Fruit fly (Drosophila melanogaster) whole organism, prepupa: ENCODE results near the gene CYLD.

Source experiments
- Blimp-1 ChIP-seq: fragments of 200-800 bp; sonication (Bioruptor generic); optimal IDR thresholded peaks from 3 replicates; lab custom pipeline; 2017; ENCODE audit warnings: missing biosample characterization, missing genetic modification characterization, mild to moderate bottlenecking, moderate library complexity, missing genetic modification reagents
- CG10669 ChIP-seq: fragments of 200-800 bp; sonication (Bioruptor generic); optimal IDR thresholded peaks from 3 replicates; lab custom pipeline; 2018; ENCODE audit warnings: missing biosample characterization, mild to moderate bottlenecking, missing genetic modification characterization, moderate library complexity
- CG11294 ChIP-seq: fragments of 200-800 bp; sonication (Bioruptor generic); IDR thresholded peaks from 2 replicates; pipeline ENCODE4 v1.3.6; 2022; ENCODE audit warnings: missing biosample characterization, missing genetic modification characterization
- CG11902 ChIP-seq: fragments of 200-800 bp; sonication (Bioruptor generic); optimal IDR thresholded peaks from 3 replicates; lab custom pipeline; 2016; ENCODE audit warnings: missing biosample characterization, missing genetic modification characterization
- CG15336 ChIP-seq: fragments of 200-800 bp; sonication (Bioruptor generic); IDR thresholded peaks from 2 replicates; pipeline ENCODE4 v1.3.6; 2022; ENCODE audit warnings: missing biosample characterization, missing genetic modification characterization
- CG1621 ChIP-seq: fragments of 200-800 bp; sonication (Bioruptor generic); optimal IDR thresholded peaks from 3 replicates; lab custom pipeline; 2018; ENCODE audit warnings: missing biosample characterization, mild to moderate bottlenecking, missing genetic modification characterization
- CG16779 ChIP-seq: fragments of 200-800 bp; sonication (Bioruptor generic); optimal IDR thresholded peaks from 3 replicates; lab custom pipeline; 2017; ENCODE audit warnings: missing biosample characterization, mild to moderate bottlenecking, missing genetic modification characterization
- CG3032 ChIP-seq: fragments of 200-800 bp; optimal IDR thresholded peaks from 2 replicates; lab custom pipeline; 2019; ENCODE audit warnings: missing biosample characterization, mild to moderate bottlenecking, missing genetic modification characterization, moderate library complexity
- CG31627 ChIP-seq: fragments of 200-800 bp; sonication (Bioruptor generic); optimal IDR thresholded peaks from 3 replicates; lab custom pipeline; 2016; ENCODE audit warnings: missing biosample characterization, missing genetic modification characterization
- CG32006 ChIP-seq: fragments of 200-800 bp; sonication (Bioruptor generic); optimal IDR thresholded peaks from 3 replicates; lab custom pipeline; 2017; ENCODE audit warnings: missing biosample characterization, mild to moderate bottlenecking, missing genetic modification characterization
- CG6163 ChIP-seq: fragments of 200-800 bp; sonication (Bioruptor generic); IDR thresholded peaks from 3 replicates; pipeline ENCODE4 v1.3.6; 2022; ENCODE audit warnings: missing biosample characterization, missing genetic modification characterization
- CG6792 ChIP-seq: fragments of 200-800 bp; sonication (Bioruptor generic); optimal IDR thresholded peaks from 3 replicates; lab custom pipeline; 2016; ENCODE audit warnings: missing biosample characterization, missing genetic modification characterization
- CG6808 ChIP-seq: fragments of 200-800 bp; sonication (Bioruptor generic); optimal IDR thresholded peaks from 3 replicates; lab custom pipeline; 2017; ENCODE audit warnings: missing biosample characterization, missing genetic modification characterization, mild to moderate bottlenecking, moderate library complexity, missing genetic modification reagents
- CG6854 ChIP-seq: fragments of 200-800 bp; sonication (Bioruptor generic); optimal IDR thresholded peaks from 2 replicates; lab custom pipeline; 2017; ENCODE audit warnings: missing biosample characterization, mild to moderate bottlenecking, missing genetic modification characterization
- CG8119 ChIP-seq: fragments of 200-800 bp; sonication (Bioruptor generic); IDR thresholded peaks from 3 replicates; pipeline ENCODE4 v1.3.6; 2022; ENCODE audit warnings: missing biosample characterization, missing genetic modification characterization
- CG9139 ChIP-seq: fragments of 200-800 bp; sonication (Bioruptor generic); optimal IDR thresholded peaks from 3 replicates; lab custom pipeline; 2017; ENCODE audit warnings: missing biosample characterization, mild to moderate bottlenecking, missing genetic modification characterization
- Eip78C ChIP-seq: fragments of 200-800 bp; sonication (Bioruptor generic); peaks from one replicate; lab custom pipeline; 2016; ENCODE audit warnings: missing biosample characterization, missing genetic modification characterization
- Ets21C ChIP-seq: fragments of 200-800 bp; sonication (Bioruptor generic); optimal IDR thresholded peaks from 3 replicates; lab custom pipeline; 2016; ENCODE audit warnings: missing biosample characterization, missing genetic modification characterization
- Hr39 ChIP-seq: fragments of 200-800 bp; sonication (Bioruptor generic); optimal IDR thresholded peaks from 2 replicates; lab custom pipeline; 2016; ENCODE audit warnings: missing biosample characterization, missing genetic modification characterization
- Lpt ChIP-seq: fragments of 200-800 bp; sonication (Bioruptor generic); optimal IDR thresholded peaks from 3 replicates; lab custom pipeline; 2016; ENCODE audit warnings: missing biosample characterization, missing genetic modification characterization
- OdsH ChIP-seq: fragments of 200-800 bp; sonication (Bioruptor generic); optimal IDR thresholded peaks from 3 replicates; lab custom pipeline; 2016; ENCODE audit warnings: missing biosample characterization, missing genetic modification characterization
- Sox14 ChIP-seq: fragments of 200-800 bp; sonication (Bioruptor generic); optimal IDR thresholded peaks from 3 replicates; lab custom pipeline; 2016; ENCODE audit warnings: missing biosample characterization, missing genetic modification characterization
- Sox15 ChIP-seq: fragments of 200-800 bp; sonication (Bioruptor generic); optimal IDR thresholded peaks from 3 replicates; lab custom pipeline; 2016; ENCODE audit warnings: missing biosample characterization, missing genetic modification characterization
- achi ChIP-seq: fragments of 200-800 bp; sonication (Bioruptor generic); optimal IDR thresholded peaks from 3 replicates; lab custom pipeline; 2016; ENCODE audit warnings: missing biosample characterization, missing genetic modification characterization
- acj6 ChIP-seq: fragments of 200-800 bp; sonication (Bioruptor generic); optimal IDR thresholded peaks from 3 replicates; lab custom pipeline; 2016; ENCODE audit warnings: missing biosample characterization, missing genetic modification characterization
- cyc ChIP-seq: fragments of 200-800 bp; sonication (Bioruptor generic); optimal IDR thresholded peaks from 3 replicates; lab custom pipeline; 2016; ENCODE audit warnings: missing biosample characterization, missing genetic modification characterization
- eg ChIP-seq: fragments of 200-800 bp; sonication (Bioruptor generic); IDR thresholded peaks from 3 replicates; pipeline ENCODE4 v1.3.6; 2022; ENCODE audit warnings: missing biosample characterization, missing genetic modification characterization
- esn ChIP-seq: fragments of 200-800 bp; sonication (Bioruptor generic); optimal IDR thresholded peaks from 2 replicates; lab custom pipeline; 2016; ENCODE audit warnings: missing biosample characterization, mild to moderate bottlenecking, missing genetic modification characterization, moderate library complexity
- fd59A ChIP-seq: fragments of 200-800 bp; sonication (Bioruptor generic); optimal IDR thresholded peaks from 2 replicates; lab custom pipeline; 2017; ENCODE audit warnings: missing biosample characterization, mild to moderate bottlenecking, missing genetic modification characterization, missing genetic modification reagents
- fd85E ChIP-seq: fragments of 200-800 bp; sonication (Bioruptor generic); optimal IDR thresholded peaks from 3 replicates; lab custom pipeline; 2016; ENCODE audit warnings: missing biosample characterization, missing genetic modification characterization
- fkh ChIP-seq: fragments of 200-800 bp; sonication (Bioruptor generic); optimal IDR thresholded peaks from 3 replicates; lab custom pipeline; 2017; ENCODE audit warnings: missing biosample characterization, mild to moderate bottlenecking, missing genetic modification characterization, moderate library complexity
- lz ChIP-seq: fragments of 200-800 bp; sonication (Bioruptor generic); optimal IDR thresholded peaks from 3 replicates; lab custom pipeline; 2016; ENCODE audit warnings: missing biosample characterization, missing genetic modification characterization
- net ChIP-seq: fragments of 200-800 bp; sonication (Bioruptor generic); optimal IDR thresholded peaks from 3 replicates; lab custom pipeline; 2016; ENCODE audit warnings: missing biosample characterization, missing genetic modification characterization
- ss ChIP-seq, 2 experiments: fragments of 200-800 bp; sonication (Bioruptor generic); optimal IDR thresholded peaks; 2 replicates in 1 of 2; 3 replicates in 1 of 2; lab custom pipeline; 2017 to 2018; ENCODE audit warnings: mild to moderate bottlenecking in 2 of 2, missing biosample characterization in 2 of 2, missing genetic modification characterization in 2 of 2, moderate library complexity in 1 of 2
- svp ChIP-seq: fragments of 200-800 bp; sonication (Bioruptor generic); peaks from one replicate; lab custom pipeline; 2016; ENCODE audit warnings: missing biosample characterization, missing genetic modification characterization
- topi ChIP-seq: fragments of 200-800 bp; sonication (Bioruptor generic); optimal IDR thresholded peaks from 3 replicates; lab custom pipeline; 2016; ENCODE audit warnings: missing biosample characterization, missing genetic modification characterization

Gene CYLD

DNA sequence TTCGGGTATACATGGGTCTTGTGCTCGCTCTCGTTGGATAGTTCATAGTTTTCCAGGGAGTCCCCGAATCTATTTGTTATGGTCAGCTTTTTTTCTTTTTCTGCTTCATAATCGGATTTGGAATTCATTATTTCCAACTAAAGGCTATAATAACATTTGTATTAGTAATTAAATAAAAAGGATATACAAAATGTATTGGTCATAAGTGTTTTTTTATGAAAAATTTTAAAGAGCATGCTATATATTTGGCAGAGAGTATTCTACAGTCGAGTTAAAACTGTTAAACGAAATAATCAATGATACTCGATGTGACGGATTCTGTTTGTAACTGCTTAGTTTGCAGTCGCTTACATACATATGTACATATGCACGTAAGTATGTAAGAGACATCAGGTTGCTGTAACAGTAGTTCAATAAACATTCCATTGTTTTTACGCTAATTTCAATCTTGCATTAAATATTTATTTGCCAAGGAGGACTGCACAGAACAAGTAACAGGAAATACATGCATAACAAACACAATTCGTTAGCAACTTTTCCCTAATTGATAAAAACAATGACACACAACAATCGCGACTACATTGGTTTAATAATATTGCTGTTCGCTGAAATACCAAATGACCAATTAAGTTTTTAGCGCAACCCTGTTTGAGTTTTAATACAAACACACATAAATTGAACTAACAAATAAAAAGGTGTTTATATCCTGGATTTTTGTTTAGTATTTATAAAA lies 404 bp downstream of the CYLD start (continued):
- TF ChIP-seq OdsH (GFP tag; lab: Kevin White, UChicago), result peak; percentile 17
- no peak for TF ChIP-seq CG3032 (tag; lab: Kevin White, UChicago)
- no peak for TF ChIP-seq CG32006 (GFP tag; lab: Kevin White, UChicago)
- no peak for TF ChIP-seq net (GFP tag; lab: Kevin White, UChicago)
- no peak for TF ChIP-seq Sox14 (GFP tag; lab: Kevin White, UChicago)
- TF ChIP-seq lz (GFP tag; lab: Kevin White, UChicago), result peak; percentile 4
- TF ChIP-seq esn, result peak; percentile 19
- TF ChIP-seq fd59A (GFP tag; lab: Kevin White, UChicago), result no peak
- TF ChIP-seq CG6163 (GFP tag; lab: Robert Waterston, UW), result no peak
- no peak for TF ChIP-seq CG11902 (GFP tag; lab: Kevin White, UChicago)
- TF ChIP-seq eg (GFP tag; lab: Robert Waterston, UW), result no peak
- TF ChIP-seq CG1621, result no peak

DNA sequence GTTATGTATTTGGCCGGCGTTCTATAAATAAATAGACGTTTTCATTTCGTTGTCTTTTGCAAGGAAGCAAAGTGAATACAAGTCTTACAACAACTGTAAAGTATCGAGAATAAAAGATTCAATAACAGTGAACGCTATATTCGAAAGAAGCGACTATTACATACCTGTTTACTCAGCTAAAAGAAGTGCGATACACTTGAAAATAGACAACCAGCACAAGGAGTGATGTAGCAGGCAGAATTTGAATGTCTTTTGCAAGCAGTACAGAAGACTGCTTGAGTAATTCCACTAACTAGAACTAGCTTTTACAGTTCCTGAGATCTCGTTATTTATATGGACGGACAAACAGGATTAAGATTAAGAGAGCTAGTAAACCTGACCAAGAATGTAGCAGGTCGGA lies 1.3 kb downstream of the CYLD start:
- TF ChIP-seq fkh (GFP tag; lab: Kevin White, UChicago) (peak; percentile 91), CG10669 (no peak)

DNA sequence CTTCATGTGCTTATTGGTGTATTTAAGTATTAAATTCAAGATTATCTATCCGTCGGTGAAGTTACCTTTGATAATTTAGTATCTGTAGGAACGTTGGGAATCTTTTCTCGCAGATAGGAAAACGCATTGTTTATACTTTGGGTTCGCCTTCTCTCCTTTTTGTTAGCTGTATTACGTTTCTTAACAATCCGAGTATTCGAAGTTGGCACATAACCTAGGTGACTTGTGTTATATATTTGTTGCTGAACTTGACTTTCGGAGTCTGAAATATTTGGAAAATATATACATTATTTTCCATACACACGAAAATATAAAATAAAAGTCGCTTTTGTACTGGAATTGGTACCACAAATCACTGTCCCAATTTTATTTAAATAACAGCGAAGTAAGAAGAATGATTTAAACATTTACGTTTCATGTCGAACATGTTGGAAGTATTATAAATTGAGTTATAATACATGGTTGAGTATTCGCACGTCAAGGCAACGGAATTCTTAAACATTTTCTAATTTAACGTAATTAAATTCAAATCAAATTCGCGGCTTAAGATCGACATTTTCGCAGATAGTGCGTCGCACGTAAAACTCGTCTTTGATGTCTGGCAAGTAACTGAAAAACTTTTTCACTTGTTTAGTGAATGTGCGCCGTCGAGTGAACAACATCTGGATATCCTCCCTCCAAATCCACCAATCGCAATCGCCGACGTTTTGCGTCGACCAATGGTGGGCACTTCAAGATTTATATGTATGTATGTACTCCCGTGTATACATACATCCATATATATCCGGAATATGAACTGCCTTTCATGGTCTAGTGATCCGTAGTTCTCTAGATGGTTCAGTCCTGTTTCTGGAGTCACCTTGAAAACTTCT lies 4.6 kb downstream of the CYLD start, which contains the start of gene Hand:
Gene Hand, minus strand, starts transcription at position 588 of the 872 bp plus-strand sequence.
- TF ChIP-seq CG16779, result no peak
- TF ChIP-seq CG9139 (GFP tag; lab: Kevin White, UChicago), result no peak
- TF ChIP-seq Eip78C (GFP tag; lab: Kevin White, UChicago), result peak; percentile 26
- no peak for TF ChIP-seq fkh (GFP tag; lab: Kevin White, UChicago)

DNA sequence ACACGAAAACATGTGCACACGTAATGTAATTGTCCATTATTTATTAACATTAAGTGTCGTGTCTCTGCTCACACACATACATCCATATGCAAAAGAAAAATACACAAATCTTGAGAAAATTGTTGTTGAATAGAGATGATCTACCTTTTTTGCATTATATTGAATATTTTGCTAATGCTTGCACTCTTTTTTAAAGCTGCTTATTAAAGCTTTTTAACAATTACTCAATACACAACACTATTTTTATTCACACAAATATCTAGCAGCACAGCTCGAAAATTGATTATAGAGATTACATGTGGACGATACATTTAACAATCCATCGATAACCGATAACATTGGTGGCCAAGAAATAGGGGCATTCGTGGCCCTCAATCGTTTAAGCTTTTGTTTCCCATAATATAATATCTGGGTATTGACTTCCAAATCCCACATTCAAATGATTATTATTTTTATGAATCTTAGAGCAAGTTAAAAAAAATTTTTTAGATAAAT lies 7.5 kb downstream of the CYLD start, which contains the start of gene Ufd4:
Gene Ufd4, minus strand, starts transcription at position 300 of the 495 bp plus-strand sequence.
- peak; percentile 68; the same call in 1 of the 2 replicates for TF ChIP-seq CG15336 (GFP tag; lab: Robert Waterston, UW)
- TF ChIP-seq CG3032 (tag; lab: Kevin White, UChicago), result peak; percentile 67
- peak; percentile 29 for TF ChIP-seq CG6792 (GFP tag; lab: Kevin White, UChicago)
- peak; percentile 7 for TF ChIP-seq fd85E (GFP tag; lab: Kevin White, UChicago)
- TF ChIP-seq CG11902 (GFP tag; lab: Kevin White, UChicago), result peak; percentile 11
- TF ChIP-seq CG31627 (GFP tag; lab: Kevin White, UChicago), result peak; percentile 63
- TF ChIP-seq CG16779, result no peak
- TF ChIP-seq CG11294 (GFP tag; lab: Robert Waterston, UW), result no peak; the same call in 1 of the 2 replicates
- no peak for TF ChIP-seq svp
- TF ChIP-seq CG8119 (GFP tag; lab: Robert Waterston, UW), result no peak; the same call in 2 of the 3 replicates
- TF ChIP-seq Lpt (GFP tag; lab: Kevin White, UChicago), result no peak
- TF ChIP-seq esn, result peak; percentile 70

DNA sequence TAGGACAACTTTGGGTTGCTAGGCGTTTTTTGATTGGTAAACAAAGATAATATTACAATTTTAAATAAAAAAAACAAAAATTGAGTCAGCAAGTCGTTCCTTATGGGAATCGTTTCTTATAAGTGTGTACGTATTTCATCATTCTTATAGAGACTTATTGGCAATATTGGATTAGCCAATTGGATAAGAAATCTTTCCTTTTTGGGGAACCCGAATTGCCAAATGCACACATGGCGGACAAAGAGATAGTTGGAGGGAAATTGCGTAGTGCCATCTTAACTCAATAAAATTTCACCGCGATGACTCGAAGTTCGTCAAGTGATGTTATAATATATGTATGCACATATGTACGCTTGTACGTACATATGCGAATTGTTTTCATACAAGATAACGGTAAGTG lies 8.4 kb downstream of the CYLD start:
- no peak for TF ChIP-seq cyc (GFP tag; lab: Kevin White, UChicago)
- no peak for TF ChIP-seq CG8119 (GFP tag; lab: Robert Waterston, UW)
- TF ChIP-seq acj6, result no peak
- no peak for TF ChIP-seq Sox14 (GFP tag; lab: Kevin White, UChicago)
- no peak for TF ChIP-seq CG6808 (GFP tag; lab: Kevin White, UChicago)
- no peak for TF ChIP-seq CG9139 (GFP tag; lab: Kevin White, UChicago)
- TF ChIP-seq CG3032 (tag; lab: Kevin White, UChicago), result no peak
- no peak for TF ChIP-seq Sox15 (GFP tag; lab: Kevin White, UChicago)
- TF ChIP-seq ss (GFP tag; optimal IDR thresholded peaks at IDR 0.05; lab: Kevin White, UChicago), result no peak
- TF ChIP-seq topi (GFP tag; lab: Kevin White, UChicago), result no peak
- no peak for TF ChIP-seq Eip78C (GFP tag; lab: Kevin White, UChicago)
- no peak for TF ChIP-seq achi
- no peak for TF ChIP-seq fd59A (GFP tag; lab: Kevin White, UChicago)
- TF ChIP-seq Ets21C (GFP tag; lab: Kevin White, UChicago), result no peak
- no peak for TF ChIP-seq CG6854 (GFP tag; lab: Kevin White, UChicago)
- TF ChIP-seq Hr39 (GFP tag; lab: Kevin White, UChicago), result no peak
- TF ChIP-seq CG11902 (GFP tag; lab: Kevin White, UChicago), result no peak
- TF ChIP-seq Blimp-1, result no peak
